Worm (Caenorhabditis elegans): ENCODE data around the gene kvs-5.

Gene kvs-5

DNA sequence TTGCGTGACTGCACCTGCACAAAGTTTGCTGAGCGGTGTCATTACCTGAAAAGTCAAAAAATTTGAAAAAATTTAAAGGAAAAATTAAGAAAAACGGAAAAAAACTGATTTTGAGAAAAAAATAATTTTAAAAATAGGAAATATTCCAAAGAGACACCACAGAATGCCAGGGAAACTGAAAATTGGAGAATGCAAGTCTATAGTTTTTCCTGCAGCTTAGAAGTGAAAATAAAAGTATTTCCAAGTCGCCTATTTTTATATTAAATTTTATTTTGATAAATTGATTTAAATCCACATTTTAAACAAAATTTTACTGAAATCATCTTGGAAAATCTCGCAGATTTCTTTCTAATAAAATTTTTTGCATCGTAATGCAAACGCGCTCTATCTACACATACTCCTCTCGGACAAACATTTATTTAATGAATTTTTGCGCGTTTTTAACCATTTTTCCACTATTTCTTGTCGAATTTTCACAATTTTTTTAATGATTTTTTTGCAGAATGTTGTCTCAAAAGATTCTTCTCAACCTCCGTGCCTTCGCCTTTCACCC is 60.0 kb downstream of the kvs-5 start, which contains the start of the genes F56B3.11 and ech-5 (continued):
- TF ChIP-seq Y79H2A.3 (GFP tag; conservative IDR thresholded peaks at IDR 0.05) (no peak), snpc-1.1 (tag; optimal IDR thresholded peaks at IDR 0.05; ENCODE audit: insufficient read depth) (no peak), mel-28 (tag; optimal IDR thresholded peaks at IDR 0.05; ENCODE audit: borderline replicate concordance) (no peak), ceh-100 (GFP tag; IDR thresholded peaks at IDR 0.05) (peak; percentile 95), lsy-27 (tag; optimal IDR thresholded peaks at IDR 0.05; ENCODE audit: borderline replicate concordance, insufficient read depth) (no peak), F10E7.11 (tag; optimal IDR thresholded peaks at IDR 0.05) (no peak), ccch-3 (GFP tag; optimal IDR thresholded peaks at IDR 0.05) (peak; percentile 77), unc-130 (GFP tag; optimal IDR thresholded peaks at IDR 0.05) (peak; percentile 84), tbp1 (GFP tag; optimal IDR thresholded peaks at IDR 0.05) (peak; percentile 40), F33H1.4 (GFP tag; IDR thresholded peaks at IDR 0.05) (peak; percentile 31; the same call in 1 of the 2 replicates), aptf-3 (GFP tag; IDR thresholded peaks at IDR 0.05) (no peak), attf-3 (GFP tag; conservative IDR thresholded peaks at IDR 0.05) (peak; percentile 55; the same call in 1 of the 2 replicates), ztf-26 (tag; optimal IDR thresholded peaks at IDR 0.05) (peak; percentile 35), dpl-1 (GFP tag; optimal IDR thresholded peaks at IDR 0.05) (no peak), ceh-79 (tag; optimal IDR thresholded peaks at IDR 0.05) (no peak), hmg-20 (GFP tag; IDR thresholded peaks at IDR 0.05) (no peak), zim-3 (tag; optimal IDR thresholded peaks at IDR 0.05) (no peak), egl-18 (GFP tag; IDR thresholded peaks at IDR 0.05) (no peak), K12H6.12 (tag; optimal IDR thresholded peaks at IDR 0.05) (peak; percentile 76), rec-8 (tag; optimal IDR thresholded peaks at IDR 0.05) (peak in 1 of 2 experiments; percentile 13), mxl-1 (tag; optimal IDR thresholded peaks at IDR 0.05) (no peak), nhr-80 (tag; optimal IDR thresholded peaks at IDR 0.05) (peak; percentile 1), sea-2 (GFP tag; IDR thresholded peaks at IDR 0.05) (no peak), F52B5.7 (tag; optimal IDR thresholded peaks at IDR 0.05) (no peak), F57A8.1 (GFP tag; optimal IDR thresholded peaks at IDR 0.05) (no peak), nfyb-1 (GFP tag; IDR thresholded peaks at IDR 0.05) (no peak), atf-7 (tag; optimal IDR thresholded peaks at IDR 0.05) (no peak), efl-1 (GFP tag; optimal IDR thresholded peaks at IDR 0.05) (peak; percentile 14), mes-4 (tag; optimal IDR thresholded peaks at IDR 0.05) (no peak), snpc-4 (GFP tag; optimal IDR thresholded peaks at IDR 0.05) (no peak), snpc-4 (tag; optimal IDR thresholded peaks at IDR 0.05) (peak in 3 of 4 experiments; percentile 11 to 62 (median 35)), egrh-3 (GFP tag; IDR thresholded peaks at IDR 0.05) (peak; percentile 25; the same call in 1 of the 2 replicates), pha-4 (tag; optimal IDR thresholded peaks at IDR 0.05) (no peak), hlh-26 (GFP tag; conservative IDR thresholded peaks at IDR 0.05) (no peak), C17E4.6 (GFP tag; IDR thresholded peaks at IDR 0.05) (no peak), F37B4.10 (GFP tag; IDR thresholded peaks at IDR 0.05) (no peak), nhr-90 (tag; optimal IDR thresholded peaks at IDR 0.05) (no peak), B0261.1 (tag; optimal IDR thresholded peaks at IDR 0.05) (no peak), akir-1 (GFP tag; optimal IDR thresholded peaks at IDR 0.05) (no peak), B0035.1 (tag; optimal IDR thresholded peaks at IDR 0.05) (no peak), B0019.2 (GFP tag; conservative IDR thresholded peaks at IDR 0.05) (no peak), D2030.7 (GFP tag; IDR thresholded peaks at IDR 0.05) (no peak), ets-4 (GFP tag; optimal IDR thresholded peaks at IDR 0.05) (no peak), lsl-1 (GFP tag; optimal IDR thresholded peaks at IDR 0.05) (peak; percentile 54), rcor-1 (GFP tag; IDR thresholded peaks at IDR 0.05) (no peak), let-607 (tag; optimal IDR thresholded peaks at IDR 0.05) (peak in 1 of 2 experiments; percentile 64), him-1 (tag; optimal IDR thresholded peaks at IDR 0.05) (peak; percentile 28), hmg-1.2 (GFP tag; IDR thresholded peaks at IDR 0.05) (peak; percentile 47)

Data from whole organism, young adult.